Fruit fly (Drosophila melanogaster) whole organism: Measurements from ENCODE around the gene Vml.

ENCODE experiments used
- CG8478 ChIP-seq: fragments of >200 bp; optimal IDR thresholded peaks from 2 replicates; lab custom pipeline; 2018; ENCODE audit warnings: inconsistent platforms
- EcR ChIP-seq, 2 experiments: fragments of >200 bp; optimal IDR thresholded peaks; 2 replicates each; lab custom pipeline; 2017; ENCODE audit warnings: missing biosample characterization in 2 of 2, missing genetic modification characterization in 2 of 2, missing genetic modification reagents in 2 of 2
- pan ChIP-seq: fragments of >200 bp; optimal IDR thresholded peaks from 2 replicates; lab custom pipeline; 2017
- psq ChIP-seq: fragments of >200 bp; optimal IDR thresholded peaks from 2 replicates; lab custom pipeline; 2017

dm6 chrX:2300293-2301068 is 24.9 kb downstream of the Vml start:
- TF ChIP-seq CG8478 (lab: Kevin White, UChicago): no peak
- TF ChIP-seq EcR (GFP tag; optimal IDR thresholded peaks at IDR 0.05; lab: Kevin White, UChicago): no peak
- no peak for TF ChIP-seq pan
- no peak for TF ChIP-seq psq (lab: Kevin White, UChicago)
